Worm (Caenorhabditis elegans) whole organism, dauer: ENCODE measurements around the gene R11D1.1.

Source experiments
- unc-62 ChIP-seq: sonication (generic microtip); optimal IDR thresholded peaks from 2 replicates; lab custom pipeline; 2017; ENCODE audit warnings: missing biosample characterization, missing genetic modification reagents, missing genetic modification characterization

The R11D1.1 gene

ce11 chrV:12736166-12736753 is 32.1 kb downstream of the R11D1.1 start, which contains the start of gene cky-1:
TSS of gene cky-1 (plus strand) at chrV:12736703.
- no peak for TF ChIP-seq unc-62 (GFP tag; lab: Kevin White, UChicago)

- no peak for TF ChIP-seq unc-62 (GFP tag; lab: Kevin White, UChicago)
Observed at ce11 chrV:12741684-12742083, 37.5 kb downstream of the R11D1.1 start, which contains the start of gene hrg-7. TSS of gene hrg-7 (plus strand) at chrV:12742041.

ce11 chrV:12743778-12744502 is 39.8 kb downstream of the R11D1.1 start:
- no peak for TF ChIP-seq unc-62 (GFP tag; lab: Kevin White, UChicago)

- no peak for TF ChIP-seq unc-62 (GFP tag; lab: Kevin White, UChicago)
Observed at ce11 chrV:12744979-12745378, 40.8 kb downstream of the R11D1.1 start, which contains the start of gene C15C8.7. TSS of gene C15C8.7 (minus strand) at chrV:12745050.

- no peak for TF ChIP-seq unc-62 (GFP tag; lab: Kevin White, UChicago)
Observed at ce11 chrV:12747431-12747830, 43.3 kb downstream of the R11D1.1 start, which contains the start of gene C15C8.4. TSS of gene C15C8.4 (minus strand) at chrV:12747463.

ce11 chrV:12747856-12748255 is 43.7 kb downstream of the R11D1.1 start, which contains the start of gene C15C8.5:
TSS of gene C15C8.5 (plus strand) at chrV:12748007.
- TF ChIP-seq unc-62 (GFP tag; lab: Kevin White, UChicago) = no peak

- TF ChIP-seq unc-62 (GFP tag; lab: Kevin White, UChicago) = no peak
Observed at ce11 chrV:12749558-12749957, 45.4 kb downstream of the R11D1.1 start.

- TF ChIP-seq unc-62 (GFP tag; lab: Kevin White, UChicago) = no peak
Observed at ce11 chrV:12751495-12752050, 47.4 kb downstream of the R11D1.1 start, which contains the start of gene C15C8.6. TSS of gene C15C8.6 (minus strand) at chrV:12751545.

- TF ChIP-seq unc-62 (GFP tag; lab: Kevin White, UChicago) = no peak
Observed at ce11 chrV:12752407-12752806, 48.2 kb downstream of the R11D1.1 start, which contains the start of gene C15C8.8. TSS of gene C15C8.8 (minus strand) at chrV:12752507.

DNA sequence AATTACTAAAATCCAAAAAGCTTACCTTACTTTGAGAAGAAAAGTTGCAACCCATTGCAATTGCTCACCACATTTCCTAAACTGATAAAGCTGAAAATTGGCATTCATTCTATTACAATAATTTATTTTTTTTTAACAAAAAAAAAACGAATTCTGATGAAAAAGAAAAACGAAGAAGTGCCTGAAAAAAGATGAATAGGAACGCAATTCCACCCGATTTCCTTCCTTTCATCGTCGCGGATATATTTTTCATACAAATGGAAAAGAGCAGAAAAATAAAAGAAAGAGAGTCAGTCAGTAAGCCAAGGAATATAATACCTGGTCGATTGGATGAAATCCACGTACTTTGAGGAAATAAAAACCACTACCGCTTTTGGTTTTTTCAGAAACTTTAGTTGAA is 50.7 kb downstream of the R11D1.1 start, which contains the start of gene gpa-13:
Gene gpa-13 (minus strand): TSS at position 101 of the 400 bp plus-strand sequence.
- no peak for TF ChIP-seq unc-62 (GFP tag; lab: Kevin White, UChicago)
